Fruit fly (Drosophila melanogaster): ENCODE measurements around the gene CG31495.

CG31495 gene

DNA sequence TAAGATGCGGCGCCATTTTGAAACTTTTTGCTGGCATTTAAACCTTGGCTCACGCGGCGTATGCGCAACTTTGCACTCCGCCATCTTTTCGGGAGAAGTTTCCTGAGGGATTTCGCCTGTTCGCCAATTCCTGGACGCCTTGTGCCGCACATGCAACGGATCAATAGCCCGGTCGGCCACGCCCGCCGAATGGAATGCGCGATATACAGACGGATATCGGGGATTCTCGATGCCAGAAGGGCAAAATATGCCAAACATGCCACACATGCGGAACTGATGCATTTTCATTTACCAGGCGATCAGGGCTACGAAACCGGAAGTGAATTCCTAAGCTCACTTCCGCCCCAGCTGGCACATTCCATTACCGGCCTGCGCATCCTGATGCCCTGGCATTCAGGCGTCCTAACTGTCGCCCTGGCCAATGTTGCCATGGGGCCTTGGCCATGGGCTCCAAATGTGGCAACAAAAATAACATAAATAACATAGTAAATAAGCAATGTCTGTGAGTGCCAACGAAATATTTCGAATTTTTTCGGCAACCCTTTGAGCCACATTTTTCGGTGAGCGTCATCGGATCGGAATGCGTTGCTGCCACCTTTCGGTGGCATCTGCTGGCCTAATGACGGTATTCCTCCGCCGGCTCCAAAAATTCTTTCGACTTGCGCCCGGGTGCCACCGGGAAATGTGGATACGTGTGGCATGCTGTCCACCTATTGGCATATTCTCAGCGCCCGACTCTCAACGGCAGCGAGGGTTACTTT lies 37.5 kb downstream of the CG31495 start:
- no peak for TF ChIP-seq Sin3A (optimal IDR thresholded peaks at IDR 0.05)
- TF ChIP-seq Myc (optimal IDR thresholded peaks at IDR 0.05) = no peak
- no peak for TF ChIP-seq insv (optimal IDR thresholded peaks at IDR 0.05)
- TF ChIP-seq h (optimal IDR thresholded peaks at IDR 0.05) = no peak
- TF ChIP-seq ttk (optimal IDR thresholded peaks at IDR 0.05) = no peak
- TF ChIP-seq psq (optimal IDR thresholded peaks at IDR 0.05) = no peak

dm6 chr3R:13801184-13802056 lies 38.3 kb downstream of the CG31495 start:
- no peak for TF ChIP-seq psq (optimal IDR thresholded peaks at IDR 0.05)
- no peak for TF ChIP-seq h (optimal IDR thresholded peaks at IDR 0.05)
- no peak for TF ChIP-seq Sin3A (optimal IDR thresholded peaks at IDR 0.05)
- no peak for TF ChIP-seq ttk (optimal IDR thresholded peaks at IDR 0.05)
- no peak for TF ChIP-seq Myc (optimal IDR thresholded peaks at IDR 0.05)
- no peak for TF ChIP-seq insv (optimal IDR thresholded peaks at IDR 0.05)

DNA sequence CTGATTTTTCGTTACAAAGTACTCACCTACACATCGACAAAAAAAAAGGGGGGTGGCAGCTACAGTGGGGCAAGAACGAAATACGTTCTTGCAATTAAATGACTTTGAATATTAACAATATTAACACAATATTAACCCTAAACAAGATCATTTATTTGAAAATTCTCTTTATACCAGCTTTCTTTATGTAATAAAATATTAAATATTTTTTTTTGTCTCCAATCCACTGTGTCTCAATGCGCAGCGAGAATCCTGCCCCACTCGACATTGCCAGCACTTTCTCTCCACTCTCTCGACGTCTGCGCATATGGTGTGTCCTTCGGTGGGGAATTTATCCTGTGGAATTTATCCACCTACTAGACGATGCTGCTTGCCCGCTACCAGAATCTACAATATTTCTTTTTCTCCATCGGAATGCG lies 39.3 kb downstream of the CG31495 start:
- TF ChIP-seq Sin3A (optimal IDR thresholded peaks at IDR 0.05) (no peak), ttk (optimal IDR thresholded peaks at IDR 0.05) (no peak), h (optimal IDR thresholded peaks at IDR 0.05) (no peak), psq (optimal IDR thresholded peaks at IDR 0.05) (no peak), insv (optimal IDR thresholded peaks at IDR 0.05) (no peak), Myc (optimal IDR thresholded peaks at IDR 0.05) (no peak)

DNA sequence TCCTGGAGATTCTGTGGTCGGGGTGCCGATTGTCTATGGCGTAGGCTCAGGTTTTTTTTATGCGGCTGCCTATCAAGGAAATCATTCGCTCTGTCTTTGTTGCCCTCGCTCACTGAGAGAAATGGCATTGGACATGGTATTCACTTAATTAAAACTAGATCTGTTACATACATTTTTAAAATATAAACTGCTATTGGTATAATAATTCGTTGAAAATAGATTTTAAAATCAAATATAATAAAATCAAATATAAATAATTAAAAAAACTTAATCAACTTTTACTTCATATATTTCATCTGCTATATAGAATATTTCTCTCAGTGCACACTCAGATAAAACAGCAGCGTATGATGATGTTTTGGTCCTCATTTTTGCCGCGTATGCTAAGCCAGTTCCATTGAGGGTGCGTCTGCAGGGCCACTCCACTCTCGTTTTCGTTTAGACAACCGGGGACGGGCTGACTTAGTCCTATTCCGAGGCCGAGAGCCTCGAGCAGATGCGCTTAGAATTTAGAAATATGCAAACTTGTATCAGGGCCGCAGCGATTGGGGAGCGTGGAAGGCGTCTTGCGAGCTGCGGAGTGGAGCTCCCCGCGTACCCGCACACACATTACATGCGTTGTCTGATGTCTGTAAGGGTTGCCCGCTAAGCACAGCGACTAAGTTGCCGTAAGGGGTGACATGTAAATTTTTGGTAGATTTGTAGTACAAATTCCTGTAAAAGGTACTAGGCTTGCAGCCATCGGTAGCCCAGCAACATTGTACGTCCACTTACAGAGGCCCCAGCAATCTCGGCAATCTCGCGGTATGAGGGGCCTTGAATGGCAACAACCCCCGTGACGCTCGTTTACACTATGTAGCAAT lies 39.9 kb downstream of the CG31495 start:
- no peak for TF ChIP-seq h (optimal IDR thresholded peaks at IDR 0.05)
- TF ChIP-seq ttk (optimal IDR thresholded peaks at IDR 0.05) = no peak
- TF ChIP-seq psq (optimal IDR thresholded peaks at IDR 0.05) = no peak
- TF ChIP-seq Myc (optimal IDR thresholded peaks at IDR 0.05) = no peak
- TF ChIP-seq insv (optimal IDR thresholded peaks at IDR 0.05) = no peak
- TF ChIP-seq Sin3A (optimal IDR thresholded peaks at IDR 0.05) = no peak

- TF ChIP-seq ttk (optimal IDR thresholded peaks at IDR 0.05) (no peak), Sin3A (optimal IDR thresholded peaks at IDR 0.05) (no peak), psq (optimal IDR thresholded peaks at IDR 0.05) (no peak), insv (optimal IDR thresholded peaks at IDR 0.05) (no peak), h (optimal IDR thresholded peaks at IDR 0.05) (no peak)
These were observed 41.8 kb downstream of the CG31495 start for dm6 chr3R:13797823-13798446.

DNA sequence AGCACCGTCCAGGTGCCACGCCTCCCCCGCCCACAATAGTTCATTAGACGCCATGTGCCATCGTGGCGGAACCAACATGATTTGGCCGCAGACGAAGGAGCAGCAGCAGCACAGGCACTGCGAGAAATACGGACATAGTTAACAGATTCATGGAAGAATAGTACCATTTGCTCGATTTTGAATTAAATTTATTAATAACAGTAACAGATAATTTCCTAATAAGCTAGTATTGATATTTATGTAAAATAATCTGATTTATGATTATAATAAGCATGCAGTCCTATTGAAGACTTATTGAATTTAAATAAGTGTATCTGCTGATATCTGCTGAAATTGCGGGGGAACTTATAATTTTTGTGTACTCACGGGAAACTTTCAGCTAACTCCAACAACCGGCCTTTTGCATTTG lies 42.5 kb downstream of the CG31495 start:
- TF ChIP-seq psq (optimal IDR thresholded peaks at IDR 0.05) = no peak
- no peak for TF ChIP-seq Sin3A (optimal IDR thresholded peaks at IDR 0.05)
- no peak for TF ChIP-seq ttk (optimal IDR thresholded peaks at IDR 0.05)
- no peak for TF ChIP-seq h (optimal IDR thresholded peaks at IDR 0.05)
- no peak for TF ChIP-seq insv (optimal IDR thresholded peaks at IDR 0.05)
- no peak for TF ChIP-seq Myc (optimal IDR thresholded peaks at IDR 0.05)

dm6 chr3R:13796607-13797246 lies 43.0 kb downstream of the CG31495 start:
- TF ChIP-seq Myc (optimal IDR thresholded peaks at IDR 0.05) (no peak), insv (optimal IDR thresholded peaks at IDR 0.05) (no peak), h (optimal IDR thresholded peaks at IDR 0.05) (no peak), ttk (optimal IDR thresholded peaks at IDR 0.05) (no peak), Sin3A (optimal IDR thresholded peaks at IDR 0.05) (no peak), psq (optimal IDR thresholded peaks at IDR 0.05) (no peak)

- TF ChIP-seq Myc (optimal IDR thresholded peaks at IDR 0.05) = no peak
- TF ChIP-seq Sin3A (optimal IDR thresholded peaks at IDR 0.05) = no peak
- no peak for TF ChIP-seq h (optimal IDR thresholded peaks at IDR 0.05)
- TF ChIP-seq psq (optimal IDR thresholded peaks at IDR 0.05) = no peak
- no peak for TF ChIP-seq ttk (optimal IDR thresholded peaks at IDR 0.05)
These were observed 43.7 kb downstream of the CG31495 start for dm6 chr3R:13796071-13796470.

dm6 chr3R:13794666-13795055 lies 45.1 kb downstream of the CG31495 start:
- no peak for TF ChIP-seq insv (optimal IDR thresholded peaks at IDR 0.05)
- no peak for TF ChIP-seq Myc (optimal IDR thresholded peaks at IDR 0.05)
- TF ChIP-seq Sin3A (optimal IDR thresholded peaks at IDR 0.05) = no peak
- no peak for TF ChIP-seq h (optimal IDR thresholded peaks at IDR 0.05)
- TF ChIP-seq psq (optimal IDR thresholded peaks at IDR 0.05) = no peak
- TF ChIP-seq ttk (optimal IDR thresholded peaks at IDR 0.05) = no peak

DNA sequence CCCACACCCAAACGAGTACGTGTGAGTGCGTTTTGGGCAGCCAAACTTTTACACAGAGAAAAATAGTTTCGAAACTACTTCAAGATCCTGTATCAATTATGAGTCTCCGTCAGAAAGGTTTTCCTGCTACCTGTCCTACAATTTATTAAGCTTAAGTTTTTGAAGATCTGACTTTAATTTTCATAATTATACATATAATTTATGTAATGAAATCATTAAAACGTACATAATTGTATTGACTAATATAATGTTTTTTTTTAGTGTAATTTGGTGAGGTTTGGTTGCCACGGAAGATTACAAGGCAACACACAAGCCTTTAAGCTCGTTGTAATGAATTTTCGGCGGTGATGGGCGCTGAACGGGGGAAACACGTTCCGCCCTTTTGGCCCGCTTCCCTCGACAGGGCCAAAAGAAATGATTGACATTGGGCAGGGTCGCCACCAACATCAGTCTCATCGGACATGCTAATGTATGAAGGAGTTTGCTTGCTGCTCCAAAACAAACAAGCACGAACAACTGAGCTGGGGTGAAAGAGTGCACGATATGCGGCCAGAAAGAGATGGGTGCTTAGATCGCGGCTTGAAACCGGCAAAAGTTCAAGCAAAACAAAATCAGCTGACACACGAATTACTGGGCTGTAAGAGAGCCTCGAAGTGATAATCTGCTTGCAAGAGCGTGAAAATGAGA lies 45.6 kb downstream of the CG31495 start:
- TF ChIP-seq ttk (optimal IDR thresholded peaks at IDR 0.05) (no peak), Myc (optimal IDR thresholded peaks at IDR 0.05) (no peak), psq (optimal IDR thresholded peaks at IDR 0.05) (no peak), h (optimal IDR thresholded peaks at IDR 0.05) (no peak), insv (optimal IDR thresholded peaks at IDR 0.05) (no peak), Sin3A (optimal IDR thresholded peaks at IDR 0.05) (no peak)
